Worm (Caenorhabditis elegans) whole organism, L4 larva: ENCODE measurements around the gene oac-48.

Experiments used
- aly-2 ChIP-seq: sonication (generic microtip); optimal IDR thresholded peaks from 2 replicates; lab custom pipeline; 2018; ENCODE audit warnings: missing biosample characterization, missing genetic modification characterization
- daf-16 ChIP-seq, 3 experiments: sonication (generic microtip); optimal IDR thresholded peaks; 2 replicates each; lab custom pipeline; 2016 to 2017; ENCODE audit warnings: missing genetic modification characterization in 3 of 3, missing genetic modification reagents in 3 of 3, mild to moderate bottlenecking in 2 of 3, missing compliant biosample characterization in 2 of 3, missing biosample characterization in 1 of 3, moderate library complexity in 1 of 3
- dpl-1 ChIP-seq: fragments of 150-350 bp; optimal IDR thresholded peaks from 2 replicates; lab custom pipeline; 2014; ENCODE audit warnings: missing biosample characterization, missing genetic modification reagents, missing genetic modification characterization
- dve-1 ChIP-seq: sonication (generic microtip); optimal IDR thresholded peaks from 2 replicates; lab custom pipeline; 2017; ENCODE audit warnings: antibody characterized with exemption, mild to moderate bottlenecking, missing genetic modification characterization, missing compliant biosample characterization; ENCODE audit not compliant: insufficient read depth
- gei-8 ChIP-seq: fragments of 200-800 bp; sonication (Bioruptor generic); optimal IDR thresholded peaks from 2 replicates; lab custom pipeline; 2018; ENCODE audit warnings: mild to moderate bottlenecking, missing genetic modification characterization, missing compliant biosample characterization
- lin-39 ChIP-seq: fragments of 150-350 bp; optimal IDR thresholded peaks from 2 replicates; lab custom pipeline; 2014; ENCODE audit warnings: missing biosample characterization, missing genetic modification reagents, missing genetic modification characterization
- mdl-1 ChIP-seq, 2 experiments: fragments of 150-350 bp in 1 of 2; sonication (generic microtip) in 1 of 2; optimal IDR thresholded peaks; 2 replicates each; lab custom pipeline; 2014 to 2017; ENCODE audit warnings: missing biosample characterization in 2 of 2, missing genetic modification characterization in 2 of 2
- nhr-11 ChIP-seq: fragments of 150-350 bp; optimal IDR thresholded peaks from 2 replicates; lab custom pipeline; 2014; ENCODE audit warnings: missing biosample characterization, missing genetic modification characterization
- nhr-237 ChIP-seq: sonication (generic microtip); optimal IDR thresholded peaks from 2 replicates; lab custom pipeline; 2017; ENCODE audit warnings: missing biosample characterization, missing genetic modification characterization
- nhr-25 ChIP-seq: sonication (generic microtip); optimal IDR thresholded peaks from 2 replicates; lab custom pipeline; 2017; ENCODE audit warnings: missing genetic modification characterization, mild to moderate bottlenecking, missing compliant biosample characterization, antibody characterized with exemption, moderate library complexity, borderline replicate concordance; ENCODE audit not compliant: insufficient read depth
- nhr-28 ChIP-seq: fragments of 150-350 bp; optimal IDR thresholded peaks from 2 replicates; lab custom pipeline; 2014; ENCODE audit warnings: missing biosample characterization, missing genetic modification characterization
- snpc-4 ChIP-seq: fragments of 150-350 bp; optimal IDR thresholded peaks from 2 replicates; lab custom pipeline; 2014; ENCODE audit warnings: missing biosample characterization, missing genetic modification characterization
- zip-2 ChIP-seq: fragments of 150-350 bp; optimal IDR thresholded peaks from 2 replicates; lab custom pipeline; 2014; ENCODE audit warnings: missing biosample characterization, missing genetic modification characterization

DNA sequence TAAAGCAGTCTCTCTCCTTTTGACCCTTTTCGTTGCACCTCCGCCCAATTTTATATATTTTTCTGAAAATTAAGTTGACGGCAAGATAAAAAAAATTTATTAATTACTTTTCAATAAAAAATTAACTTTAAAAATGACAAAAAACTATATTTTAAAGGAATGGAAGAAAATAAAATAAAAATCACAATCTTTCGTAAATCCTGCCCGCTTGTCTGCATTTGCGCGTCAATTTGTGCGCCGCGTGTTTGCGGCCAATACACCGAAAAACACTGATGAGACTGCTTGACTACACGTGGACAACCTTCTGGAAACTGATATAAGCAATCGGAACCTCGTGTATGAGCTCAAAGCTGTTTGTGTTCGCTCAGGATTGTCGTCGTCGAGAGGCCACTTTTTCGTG is 36.6 kb upstream of the oac-48 start, which contains the start of gene C08F11.7:
- TF ChIP-seq daf-16 (GFP tag; optimal IDR thresholded peaks at IDR 0.05; lab: Kevin White, UChicago) (no peak), daf-16 (tag; optimal IDR thresholded peaks at IDR 0.05; lab: Kevin White, UChicago) (no peak), snpc-4 (tag; lab: Kevin White, UChicago) (no peak), nhr-25 (tag; lab: Kevin White, UChicago) (no peak), lin-39 (tag; lab: Kevin White, UChicago) (no peak), dve-1 (tag; lab: Kevin White, UChicago) (no peak), nhr-237 (tag; lab: Kevin White, UChicago) (no peak), nhr-11 (tag; lab: Kevin White, UChicago) (no peak), dpl-1 (GFP tag; lab: Kevin White, UChicago) (no peak), gei-8 (GFP tag; lab: Kevin White, UChicago) (no peak), zip-2 (no peak), nhr-28 (tag; lab: Kevin White, UChicago) (no peak), aly-2 (tag; lab: Kevin White, UChicago) (no peak), mdl-1 (tag; optimal IDR thresholded peaks at IDR 0.05; lab: Kevin White, UChicago) (no peak)
